Fruit fly (Drosophila melanogaster) whole organism, embryonic: Measurements from ENCODE around the gene CG10132.

ENCODE experiments used
- Atf-2 ChIP-seq: fragments of 200-800 bp; sonication (Bioruptor generic); optimal IDR thresholded peaks from 2 replicates; lab custom pipeline; 2016; ENCODE audit warnings: missing biosample characterization, missing genetic modification characterization
- Atf3 ChIP-seq: fragments of 200-800 bp; sonication (Bioruptor generic); optimal IDR thresholded peaks from 3 replicates; lab custom pipeline; 2016; ENCODE audit warnings: missing biosample characterization, missing genetic modification characterization
- BEAF-32 ChIP-seq: fragments of 200-800 bp; sonication (Bioruptor generic); optimal IDR thresholded peaks from 3 replicates; lab custom pipeline; 2017; ENCODE audit warnings: missing biosample characterization, missing genetic modification characterization, mild to moderate bottlenecking, moderate library complexity, missing genetic modification reagents
- Bdp1 ChIP-seq: fragments of 200-800 bp; sonication (Bioruptor generic); optimal IDR thresholded peaks from 3 replicates; lab custom pipeline; 2016; ENCODE audit warnings: missing biosample characterization, missing genetic modification characterization
- Blimp-1 ChIP-seq: fragments of 200-800 bp; sonication (Bioruptor generic); optimal IDR thresholded peaks from 3 replicates; lab custom pipeline; 2018; ENCODE audit warnings: missing biosample characterization, missing genetic modification characterization, mild to moderate bottlenecking, moderate library complexity, missing genetic modification reagents
- C15 ChIP-seq: fragments of 200-800 bp; sonication (Bioruptor generic); IDR thresholded peaks from 3 replicates; pipeline ENCODE4 v1.3.6; 2022; ENCODE audit warnings: missing biosample characterization, missing genetic modification characterization
- CG11247 ChIP-seq: fragments of 200-800 bp; sonication (Bioruptor generic); IDR thresholded peaks from 2 replicates; pipeline ENCODE4 v1.3.6; 2022; ENCODE audit warnings: missing biosample characterization, missing genetic modification characterization
- CG12236 ChIP-seq: fragments of 200-800 bp; sonication (Bioruptor generic); optimal IDR thresholded peaks from 2 replicates; lab custom pipeline; 2016; ENCODE audit warnings: missing biosample characterization, missing genetic modification characterization
- CG14441 ChIP-seq: fragments of 200-800 bp; sonication (Bioruptor generic); IDR thresholded peaks from 2 replicates; pipeline ENCODE4 v1.3.6; 2022; ENCODE audit warnings: missing biosample characterization, missing genetic modification characterization
- CG17385 ChIP-seq: fragments of 200-800 bp; sonication (Bioruptor generic); optimal IDR thresholded peaks from 3 replicates; lab custom pipeline; 2018; ENCODE audit warnings: missing biosample characterization, mild to moderate bottlenecking, missing genetic modification characterization
- CG2202 ChIP-seq: fragments of 200-800 bp; sonication (Bioruptor generic); optimal IDR thresholded peaks from 2 replicates; lab custom pipeline; 2018; ENCODE audit warnings: missing biosample characterization, mild to moderate bottlenecking, missing genetic modification characterization
- CG31365 ChIP-seq: fragments of 200-800 bp; sonication (Bioruptor generic); optimal IDR thresholded peaks from 2 replicates; lab custom pipeline; 2018; ENCODE audit warnings: missing biosample characterization, mild to moderate bottlenecking, missing genetic modification characterization
- CG3281 ChIP-seq: fragments of 200-800 bp; sonication (Bioruptor generic); optimal IDR thresholded peaks from 3 replicates; lab custom pipeline; 2017; ENCODE audit warnings: missing biosample characterization, mild to moderate bottlenecking, missing genetic modification characterization
- CG33213 ChIP-seq: fragments of 200-800 bp; sonication (Bioruptor generic); optimal IDR thresholded peaks from 3 replicates; lab custom pipeline; 2016; ENCODE audit warnings: missing biosample characterization, missing genetic modification characterization
- CG5953 ChIP-seq: fragments of 200-800 bp; sonication (Bioruptor generic); IDR thresholded peaks from 2 replicates; pipeline ENCODE4 v1.3.6; 2022; ENCODE audit warnings: missing biosample characterization, missing genetic modification characterization
- CG6813 ChIP-seq: fragments of 200-800 bp; sonication (Bioruptor generic); optimal IDR thresholded peaks from 2 replicates; lab custom pipeline; 2017; ENCODE audit warnings: missing biosample characterization, missing genetic modification characterization, mild to moderate bottlenecking, moderate library complexity, missing genetic modification reagents
- CG6854 ChIP-seq: fragments of 200-800 bp; sonication (Bioruptor generic); optimal IDR thresholded peaks from 3 replicates; lab custom pipeline; 2017; ENCODE audit warnings: missing biosample characterization, mild to moderate bottlenecking, missing genetic modification characterization
- CG7963 ChIP-seq: fragments of 200-800 bp; sonication (Bioruptor generic); IDR thresholded peaks from 3 replicates; pipeline ENCODE4 v1.3.6; 2022; ENCODE audit warnings: missing biosample characterization, missing genetic modification characterization; ENCODE audit not compliant: partially characterized antibody
- CG7987 ChIP-seq: fragments of 200-800 bp; sonication (Bioruptor generic); optimal IDR thresholded peaks from 2 replicates; lab custom pipeline; 2018; ENCODE audit warnings: missing biosample characterization, mild to moderate bottlenecking, missing genetic modification characterization, moderate library complexity
- CG8388 ChIP-seq: fragments of 200-800 bp; sonication (Bioruptor generic); optimal IDR thresholded peaks from 2 replicates; lab custom pipeline; 2019; ENCODE audit warnings: missing biosample characterization, mild to moderate bottlenecking, missing genetic modification characterization, moderate library complexity
- CkIIα-i1 ChIP-seq: fragments of 200-800 bp; sonication (Bioruptor generic); IDR thresholded peaks from 2 replicates; pipeline ENCODE4 v1.3.6; 2022; ENCODE audit warnings: missing biosample characterization, missing genetic modification characterization
- CoRest ChIP-seq: fragments of 200-800 bp; sonication (Bioruptor generic); optimal IDR thresholded peaks from 3 replicates; lab custom pipeline; 2018; ENCODE audit warnings: missing biosample characterization, mild to moderate bottlenecking, missing genetic modification characterization, moderate library complexity
- D ChIP-seq, 2 experiments: fragments of 200-800 bp in 1 of 2; fragments of >200 bp in 1 of 2; sonication (Bioruptor generic) in 1 of 2; optimal IDR thresholded peaks; 2 replicates in 1 of 2; 3 replicates in 1 of 2; lab custom pipeline; 2017; ENCODE audit warnings: mild to moderate bottlenecking in 1 of 2, missing biosample characterization in 1 of 2, missing genetic modification characterization in 1 of 2, missing genetic modification reagents in 1 of 2
- D19A ChIP-seq: fragments of 200-800 bp; optimal IDR thresholded peaks from 3 replicates; lab custom pipeline; 2019; ENCODE audit warnings: missing biosample characterization, mild to moderate bottlenecking, missing genetic modification characterization, moderate library complexity
- D19B ChIP-seq: fragments of 200-800 bp; sonication (Bioruptor generic); optimal IDR thresholded peaks from 2 replicates; lab custom pipeline; 2017; ENCODE audit warnings: missing biosample characterization, mild to moderate bottlenecking, missing genetic modification characterization
- Dek ChIP-seq: fragments of 200-800 bp; sonication (Bioruptor generic); optimal IDR thresholded peaks from 3 replicates; lab custom pipeline; 2019; ENCODE audit warnings: missing biosample characterization, mild to moderate bottlenecking, missing genetic modification characterization, moderate library complexity
- E2f1 ChIP-seq: fragments of 200-800 bp; sonication (Bioruptor generic); IDR thresholded peaks from 2 replicates; pipeline ENCODE4 v1.3.6; 2022; ENCODE audit warnings: missing biosample characterization, missing genetic modification characterization
- Ets65A ChIP-seq: fragments of 200-800 bp; sonication (Bioruptor generic); peaks from one replicate; lab custom pipeline; 2016; ENCODE audit warnings: missing biosample characterization, missing genetic modification characterization
- Ets97D ChIP-seq: fragments of 200-800 bp; sonication (Bioruptor generic); optimal IDR thresholded peaks from 3 replicates; lab custom pipeline; 2016; ENCODE audit warnings: missing biosample characterization, missing genetic modification characterization
- Hand ChIP-seq: fragments of 200-800 bp; sonication (Bioruptor generic); optimal IDR thresholded peaks from 2 replicates; lab custom pipeline; 2017; ENCODE audit warnings: mild to moderate bottlenecking, missing biosample characterization, missing genetic modification reagents, missing genetic modification characterization
- HmgD ChIP-seq: fragments of 200-800 bp; sonication (Bioruptor generic); optimal IDR thresholded peaks from 3 replicates; lab custom pipeline; 2016; ENCODE audit warnings: missing biosample characterization, missing genetic modification characterization
- Mrtf ChIP-seq: fragments of 200-800 bp; sonication (Bioruptor generic); IDR thresholded peaks from 3 replicates; pipeline ENCODE4 v1.3.6; 2022; ENCODE audit warnings: missing biosample characterization, missing genetic modification characterization
- NFAT ChIP-seq: fragments of 200-800 bp; sonication (Bioruptor generic); IDR thresholded peaks from 2 replicates; pipeline ENCODE4 v1.3.6; 2022; ENCODE audit warnings: missing biosample characterization, missing genetic modification characterization
- Ssrp ChIP-seq: fragments of 200-800 bp; sonication (Bioruptor generic); optimal IDR thresholded peaks from 2 replicates; lab custom pipeline; 2018; ENCODE audit warnings: missing biosample characterization, mild to moderate bottlenecking, missing genetic modification characterization, moderate library complexity
- Stat92E ChIP-seq, 3 experiments: fragments of >200 bp in 2 of 3; fragments of 200-800 bp in 1 of 3; sonication (Bioruptor generic) in 1 of 3; optimal IDR thresholded peaks; 2 replicates each; lab custom pipeline; 2017 to 2019; ENCODE audit warnings: missing biosample characterization in 3 of 3, missing genetic modification characterization in 3 of 3, mild to moderate bottlenecking in 1 of 3, moderate library complexity in 1 of 3
- bab2 ChIP-seq: fragments of 200-800 bp; sonication (Bioruptor generic); optimal IDR thresholded peaks from 2 replicates; lab custom pipeline; 2016; ENCODE audit warnings: missing biosample characterization, missing genetic modification characterization
- da ChIP-seq: fragments of 200-800 bp; sonication (Bioruptor generic); optimal IDR thresholded peaks from 2 replicates; lab custom pipeline; 2016; ENCODE audit warnings: missing biosample characterization, missing genetic modification characterization
- dimm ChIP-seq: fragments of 200-800 bp; sonication (Bioruptor generic); IDR thresholded peaks from 2 replicates; pipeline ENCODE4 v1.3.6; 2022; ENCODE audit warnings: missing biosample characterization, missing genetic modification characterization
- ftz-f1 ChIP-seq: fragments of 200-800 bp; sonication (Bioruptor generic); optimal IDR thresholded peaks from 2 replicates; lab custom pipeline; 2016; ENCODE audit warnings: missing biosample characterization, missing genetic modification characterization
- grau ChIP-seq: fragments of 200-800 bp; optimal IDR thresholded peaks from 3 replicates; lab custom pipeline; 2019; ENCODE audit warnings: missing biosample characterization, mild to moderate bottlenecking, missing genetic modification characterization, moderate library complexity
- gsb ChIP-seq: fragments of 200-800 bp; sonication (Bioruptor generic); IDR thresholded peaks from 2 replicates; pipeline ENCODE4 v1.3.6; 2022; ENCODE audit warnings: missing biosample characterization, missing genetic modification characterization
- gsb-n ChIP-seq: fragments of 200-800 bp; sonication (Bioruptor generic); optimal IDR thresholded peaks from 3 replicates; lab custom pipeline; 2018; ENCODE audit warnings: missing biosample characterization, mild to moderate bottlenecking, missing genetic modification characterization
- maf-S ChIP-seq: fragments of 200-800 bp; sonication (Bioruptor generic); optimal IDR thresholded peaks from 2 replicates; lab custom pipeline; 2016; ENCODE audit warnings: missing biosample characterization, missing genetic modification characterization
- otp ChIP-seq: fragments of 200-800 bp; sonication (Bioruptor generic); IDR thresholded peaks from 3 replicates; pipeline ENCODE4, ENCODE4 v1.3.6; 2022; ENCODE audit warnings: missing biosample characterization, missing genetic modification characterization
- pros ChIP-seq: fragments of 200-800 bp; sonication (Bioruptor generic); optimal IDR thresholded peaks from 3 replicates; lab custom pipeline; 2019; ENCODE audit warnings: missing biosample characterization, mild to moderate bottlenecking, missing genetic modification characterization, moderate library complexity
- pum ChIP-seq: fragments of 200-800 bp; sonication (Bioruptor generic); optimal IDR thresholded peaks from 2 replicates; lab custom pipeline; 2016; ENCODE audit warnings: missing biosample characterization, missing genetic modification characterization
- repo ChIP-seq: fragments of 200-800 bp; sonication (Bioruptor generic); optimal IDR thresholded peaks from 2 replicates; lab custom pipeline; 2016; ENCODE audit warnings: missing biosample characterization, missing genetic modification characterization
- shn ChIP-seq: fragments of 200-800 bp; sonication (Bioruptor generic); optimal IDR thresholded peaks from 3 replicates; lab custom pipeline; 2016; ENCODE audit warnings: missing biosample characterization, missing genetic modification characterization
- tna ChIP-seq: fragments of 200-800 bp; sonication (Bioruptor generic); IDR thresholded peaks from 2 replicates; pipeline ENCODE4 v1.3.6; 2022; ENCODE audit warnings: missing biosample characterization, missing genetic modification characterization; ENCODE audit not compliant: partially characterized antibody
- unpg ChIP-seq: fragments of 200-800 bp; sonication (Bioruptor generic); optimal IDR thresholded peaks from 3 replicates; lab custom pipeline; 2018; ENCODE audit warnings: missing biosample characterization, mild to moderate bottlenecking, missing genetic modification characterization, moderate library complexity

CG10132 gene

DNA sequence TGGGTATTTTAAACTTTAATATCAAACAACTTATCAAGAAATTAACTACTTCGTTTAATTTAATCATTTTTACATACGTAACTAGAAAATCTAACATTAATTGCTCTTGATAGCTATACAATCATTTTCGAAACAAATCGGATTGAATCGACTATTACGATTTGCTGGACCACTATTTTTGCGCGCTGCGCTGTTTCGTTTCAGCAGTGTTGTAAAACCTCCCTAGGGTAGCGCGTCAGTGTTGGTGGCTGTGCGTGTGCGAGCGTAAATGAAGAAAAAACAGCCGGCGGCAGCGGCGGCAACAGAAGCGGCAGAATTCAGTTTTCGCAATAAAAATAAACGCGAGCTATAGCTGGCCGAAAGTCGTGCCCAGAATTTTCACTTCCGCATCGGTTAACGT, 14.6 kb downstream of the CG10132 start, which contains the start of gene CG33116 (continued):
- TF ChIP-seq D (optimal IDR thresholded peaks at IDR 0.05; lab: Kevin White, UChicago) (no peak), D (GFP tag; optimal IDR thresholded peaks at IDR 0.05; lab: Kevin White, UChicago) (peak; percentile 63), CG3281 (GFP tag; lab: Kevin White, UChicago) (peak; percentile 74), CG7963 (no peak), CG14441 (GFP tag; lab: Robert Waterston, UW) (peak; percentile 71), CG6813 (GFP tag; lab: Kevin White, UChicago) (peak; percentile 72), E2f1 (GFP tag; lab: Robert Waterston, UW) (peak; percentile 72), CG5953 (GFP tag; lab: Robert Waterston, UW) (peak; percentile 70), Bdp1 (GFP tag; lab: Kevin White, UChicago) (peak; percentile 70), Ssrp (tag; lab: Kevin White, UChicago) (peak; percentile 66), CkIIα-i1 (GFP tag; lab: Robert Waterston, UW) (peak; percentile 25; the same call in 1 of the 2 replicates), ftz-f1 (peak; percentile 39), CG11247 (GFP tag; lab: Robert Waterston, UW) (peak; percentile 71), gsb-n (tag; lab: Kevin White, UChicago) (peak; percentile 78), pum (GFP tag; lab: Kevin White, UChicago) (peak; percentile 85), unpg (GFP tag; lab: Kevin White, UChicago) (peak; percentile 80), CG31365 (tag; lab: Kevin White, UChicago) (peak; percentile 37), Ets97D (GFP tag; lab: Kevin White, UChicago) (peak; percentile 79), C15 (GFP tag; lab: Robert Waterston, UW) (0 out of 3 replicates have a peak, but pooled peaks have one; percentile 22), shn (GFP tag; lab: Kevin White, UChicago) (peak; percentile 89), CG8388 (GFP tag; lab: Kevin White, UChicago) (peak; percentile 77), tna (GFP tag; lab: Robert Waterston, UW) (no peak), CG2202 (tag; lab: Kevin White, UChicago) (peak; percentile 63), CG6854 (GFP tag; lab: Kevin White, UChicago) (peak; percentile 41), gsb (GFP tag; lab: Robert Waterston, UW) (peak; percentile 63), CG7987 (peak; percentile 73), pros (no peak), repo (peak; percentile 82), Atf-2 (GFP tag; lab: Kevin White, UChicago) (peak; percentile 65), Ets65A (peak; percentile 98), BEAF-32 (GFP tag; lab: Kevin White, UChicago) (peak; percentile 29), D19A (tag; lab: Kevin White, UChicago) (peak; percentile 75), D19B (peak; percentile 47), CG12236 (GFP tag; lab: Kevin White, UChicago) (peak; percentile 55), Dek (peak; percentile 62), NFAT (GFP tag; lab: Robert Waterston, UW) (peak; percentile 83), CoRest (tag; lab: Kevin White, UChicago) (peak; percentile 80), HmgD (GFP tag; lab: Kevin White, UChicago) (peak; percentile 70), CG33213 (GFP tag; lab: Kevin White, UChicago) (peak; percentile 83), otp (GFP tag; lab: Robert Waterston, UW) (peak; percentile 43; the same call in 2 of the 3 replicates), maf-S (peak; percentile 82), Blimp-1 (GFP tag; lab: Kevin White, UChicago) (peak; percentile 72), Stat92E (GFP tag; optimal IDR thresholded peaks at IDR 0.05; lab: Kevin White, UChicago) (peak in 1 of 3 experiments; percentile 18), CG17385 (GFP tag; lab: Kevin White, UChicago) (peak; percentile 78), da (GFP tag; lab: Kevin White, UChicago) (peak; percentile 70), Hand (GFP tag; lab: Kevin White, UChicago) (peak; percentile 20), Mrtf (peak; percentile 40; the same call in 1 of the 3 replicates), Atf3 (GFP tag; lab: Kevin White, UChicago) (peak; percentile 70), grau (tag; lab: Kevin White, UChicago) (peak; percentile 81), bab2 (GFP tag; lab: Kevin White, UChicago) (peak; percentile 81), dimm (GFP tag; lab: Robert Waterston, UW) (peak; percentile 37; the same call in 1 of the 2 replicates)
